Worm (Caenorhabditis elegans) whole organism, L1 larva: ENCODE data around the gene Y38H6A.5.

ENCODE experiments used
- F16B12.6 ChIP-seq: fragments of 150-350 bp; optimal IDR thresholded peaks from 2 replicates; lab custom pipeline; 2014; ENCODE audit warnings: missing biosample characterization, missing genetic modification characterization
- lin-39 ChIP-seq: fragments of 150-350 bp; optimal IDR thresholded peaks from 2 replicates; lab custom pipeline; 2014; ENCODE audit warnings: missing biosample characterization, missing genetic modification reagents, missing genetic modification characterization
- lsy-2 ChIP-seq, 2 experiments: fragments of 150-350 bp; optimal IDR thresholded peaks; 2 replicates each; lab custom pipeline; 2014; ENCODE audit warnings: missing biosample characterization in 2 of 2, missing genetic modification characterization in 2 of 2

DNA sequence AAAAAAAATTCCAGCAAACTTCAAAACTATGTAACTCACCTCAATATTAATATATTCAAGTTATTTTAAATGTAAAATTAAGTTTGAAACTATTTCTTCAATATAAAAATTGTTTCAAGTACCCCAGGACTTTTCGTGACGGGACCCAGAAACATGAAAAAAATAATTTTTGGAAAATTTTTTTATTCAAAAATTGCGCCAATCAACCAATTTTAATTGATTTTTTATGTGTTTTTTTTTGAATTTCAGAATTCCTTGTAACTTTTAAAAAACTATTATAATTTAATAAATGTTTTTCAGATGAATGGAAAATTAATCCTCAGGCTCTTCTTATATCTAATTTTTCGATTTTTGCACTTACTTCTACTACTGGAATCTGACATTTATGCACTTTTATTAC is 37.5 kb downstream of the Y38H6A.5 start, which contains the start of gene ZC15.5:
- TF ChIP-seq lsy-2 (tag; optimal IDR thresholded peaks at IDR 0.05; lab: Kevin White, UChicago): no peak
- TF ChIP-seq lin-39 (tag; lab: Kevin White, UChicago): no peak
- no peak for TF ChIP-seq F16B12.6 (tag; lab: Kevin White, UChicago)
